Worm (Caenorhabditis elegans): ENCODE results near the gene ife-2.

DNA sequence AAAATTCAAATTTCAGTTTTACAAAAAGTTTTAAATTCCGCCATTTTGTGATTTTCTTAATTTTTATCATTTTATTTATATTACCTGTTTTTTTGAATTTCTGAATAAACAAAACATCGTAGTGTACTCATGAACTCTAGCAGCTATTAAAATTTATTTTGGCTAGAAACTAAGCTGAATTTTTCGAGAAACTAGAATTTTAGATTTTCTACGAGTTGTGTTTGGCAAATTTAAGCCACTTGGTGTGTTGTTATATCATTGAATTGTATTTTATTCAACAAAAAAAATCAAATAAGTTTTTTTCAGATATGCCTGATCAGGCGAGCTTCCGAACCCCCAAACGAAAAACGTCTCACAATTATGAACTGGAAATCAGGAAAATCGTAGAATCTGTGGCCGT, 14.8 kb upstream of the ife-2 start, which contains the start of gene R04A9.6:
- no peak for TF ChIP-seq nhr-77 (tag; optimal IDR thresholded peaks at IDR 0.05)
- no peak for TF ChIP-seq snpc-4 (tag; optimal IDR thresholded peaks at IDR 0.05)
- TF ChIP-seq dpl-1 (GFP tag; optimal IDR thresholded peaks at IDR 0.05), result no peak
- TF ChIP-seq mdl-1 (tag; optimal IDR thresholded peaks at IDR 0.05), result no peak
- no peak for TF ChIP-seq lin-14 (GFP tag; optimal IDR thresholded peaks at IDR 0.05)
- TF ChIP-seq skn-1 (tag; optimal IDR thresholded peaks at IDR 0.05), result no peak
- no peak for TF ChIP-seq snu-23 (GFP tag; optimal IDR thresholded peaks at IDR 0.05)
- no peak for TF ChIP-seq mep-1 (tag; optimal IDR thresholded peaks at IDR 0.05)
- TF ChIP-seq unc-62 (GFP tag; optimal IDR thresholded peaks at IDR 0.05), result no peak
- no peak for TF ChIP-seq hpl-2 (GFP tag; optimal IDR thresholded peaks at IDR 0.05)
- TF ChIP-seq efl-1 (optimal IDR thresholded peaks at IDR 0.05), result no peak
- TF ChIP-seq efl-1 (GFP tag; optimal IDR thresholded peaks at IDR 0.05 in 1 of 2), result no peak
- TF ChIP-seq lin-35 (GFP tag; optimal IDR thresholded peaks at IDR 0.05), result no peak
- TF ChIP-seq elt-2 (tag; optimal IDR thresholded peaks at IDR 0.05), result no peak
- no peak for TF ChIP-seq nhr-47 (tag; optimal IDR thresholded peaks at IDR 0.05)
